Fruit fly (Drosophila melanogaster): ENCODE results near the gene Fim.

The Fim gene

DNA sequence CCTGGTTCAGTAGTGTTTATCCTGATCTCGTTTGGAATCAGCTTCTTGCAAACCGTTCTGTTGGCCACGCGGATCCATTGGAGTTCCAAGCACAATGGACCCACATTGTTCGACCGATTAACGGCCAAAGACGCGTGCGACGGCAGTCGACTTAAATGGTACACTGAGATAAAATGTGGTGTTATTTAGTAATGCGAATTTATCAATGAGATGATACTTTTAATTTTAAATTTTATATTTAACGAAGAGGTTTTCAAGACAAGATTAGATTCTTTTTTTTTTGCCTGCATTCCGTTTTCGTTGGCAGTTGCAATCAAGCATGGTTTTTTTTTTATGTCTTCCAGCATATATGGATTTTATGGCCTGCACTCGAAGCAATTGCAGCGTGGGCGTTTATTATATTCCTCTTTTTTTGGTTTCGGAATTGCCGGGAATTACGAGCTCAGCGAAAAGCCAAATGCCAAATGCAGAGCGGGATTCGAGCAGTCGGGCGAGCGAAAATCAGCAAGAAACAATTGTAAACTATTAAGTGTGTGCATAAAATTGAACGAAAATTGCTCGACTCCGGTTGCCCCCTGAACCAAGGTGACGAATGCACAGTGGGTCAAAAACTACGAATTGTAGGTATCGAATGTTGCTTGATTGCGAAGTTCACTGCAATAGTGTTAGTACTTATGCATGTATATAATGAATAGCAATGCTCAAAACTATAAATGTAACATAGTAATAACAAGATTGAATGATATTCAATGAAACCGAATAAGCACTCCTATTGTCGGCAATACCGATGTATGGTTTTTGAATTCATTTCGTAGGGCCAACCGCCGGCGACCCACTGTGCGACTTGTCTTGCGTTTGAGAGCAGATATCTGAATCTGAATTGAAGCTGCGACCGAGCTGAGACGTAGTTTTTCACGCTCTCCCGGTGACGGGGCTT, 2.6 kb downstream of the Fim start (continued):
- TF ChIP-seq CG1024 (GFP tag; IDR thresholded peaks at IDR 0.05): no peak
- TF ChIP-seq CrebB (tag; optimal IDR thresholded peaks at IDR 0.05): peak; percentile 69
- peak; percentile 79 for TF ChIP-seq CG9932 (GFP tag; IDR thresholded peaks at IDR 0.05)
- TF ChIP-seq Fer1 (GFP tag; optimal IDR thresholded peaks at IDR 0.05): peak; percentile 81
- TF ChIP-seq Myb (GFP tag; optimal IDR thresholded peaks at IDR 0.05): peak; percentile 43
- TF ChIP-seq ro (GFP tag; IDR thresholded peaks at IDR 0.05): no peak
- no peak for TF ChIP-seq CG16813 (GFP tag; IDR thresholded peaks at IDR 0.05; ENCODE audit: partially characterized antibody)
- no peak for TF ChIP-seq CG18764 (GFP tag; optimal IDR thresholded peaks at IDR 0.05)
- TF ChIP-seq pb (GFP tag; optimal IDR thresholded peaks at IDR 0.05): no peak
- peak; percentile 23 for TF ChIP-seq CG4820 (GFP tag; optimal IDR thresholded peaks at IDR 0.05)
- TF ChIP-seq fd96Cb (tag; optimal IDR thresholded peaks at IDR 0.05): peak; percentile 59
- peak; percentile 76; the same call in 2 of the 3 replicates for TF ChIP-seq Mrtf (GFP tag; IDR thresholded peaks at IDR 0.05)
- TF ChIP-seq Hey (tag; optimal IDR thresholded peaks at IDR 0.05): no peak
- TF ChIP-seq Elba2 (GFP tag; optimal IDR thresholded peaks at IDR 0.05): no peak
- peak; percentile 76 for TF ChIP-seq CG18599 (GFP tag; optimal IDR thresholded peaks at IDR 0.05)
- peak; percentile 63 for TF ChIP-seq sug (tag; optimal IDR thresholded peaks at IDR 0.05)
- TF ChIP-seq Pdp1 (GFP tag; optimal IDR thresholded peaks at IDR 0.05): peak; percentile 33 to 58
- TF ChIP-seq danr (GFP tag; IDR thresholded peaks at IDR 0.05): peak; percentile 60
- TF ChIP-seq CG7745 (tag; optimal IDR thresholded peaks at IDR 0.05): no peak
- TF ChIP-seq lbe (GFP tag; optimal IDR thresholded peaks at IDR 0.05): peak; percentile 8
- peak; percentile 75 for TF ChIP-seq Fer3 (tag; optimal IDR thresholded peaks at IDR 0.05)
- peak; percentile 7 for TF ChIP-seq CG6654 (GFP tag; optimal IDR thresholded peaks at IDR 0.05)
- no peak for TF ChIP-seq emc (GFP tag; optimal IDR thresholded peaks at IDR 0.05)
- peak; percentile 40 for TF ChIP-seq pho (GFP tag; optimal IDR thresholded peaks at IDR 0.05)
- peak; percentile 37 for TF ChIP-seq ems (GFP tag; optimal IDR thresholded peaks at IDR 0.05)
- TF ChIP-seq Med (GFP tag): peak; percentile 93
- peak; percentile 73 for TF ChIP-seq lilli (GFP tag; optimal IDR thresholded peaks at IDR 0.05)
- TF ChIP-seq CG13287 (GFP tag; IDR thresholded peaks at IDR 0.05; ENCODE audit: partially characterized antibody): peak; percentile 39
- TF ChIP-seq BEAF-32 (GFP tag; optimal IDR thresholded peaks at IDR 0.05): no peak
- peak; percentile 29 for TF ChIP-seq CG12942 (GFP tag; optimal IDR thresholded peaks at IDR 0.05)
- no peak for TF ChIP-seq inv (GFP tag; IDR thresholded peaks at IDR 0.05; ENCODE audit: partially characterized antibody)
- TF ChIP-seq slp2 (GFP tag; optimal IDR thresholded peaks at IDR 0.05): peak; percentile 25
- peak; percentile 36 for TF ChIP-seq tin (GFP tag; optimal IDR thresholded peaks at IDR 0.05)
- peak; percentile 31; the same call in 2 of the 3 replicates for TF ChIP-seq croc (GFP tag; conservative IDR thresholded peaks at IDR 0.05)
- TF ChIP-seq HLH3B (GFP tag; IDR thresholded peaks at IDR 0.05): peak; percentile 57
- TF ChIP-seq crc (GFP tag; optimal IDR thresholded peaks at IDR 0.05): peak; percentile 63
- peak; percentile 56; the same call in 1 of the 2 replicates for TF ChIP-seq H2.0 (GFP tag; IDR thresholded peaks at IDR 0.05)
- peak; percentile 60 for TF ChIP-seq Sox102F (GFP tag; optimal IDR thresholded peaks at IDR 0.05)
- peak; percentile 79 for TF ChIP-seq CG3281 (GFP tag; optimal IDR thresholded peaks at IDR 0.05)
- TF ChIP-seq CG17328 (GFP tag; IDR thresholded peaks at IDR 0.05): peak; percentile 57
- peak; percentile 54 for TF ChIP-seq CG6689 (GFP tag; IDR thresholded peaks at IDR 0.05)
- 0 out of 3 replicates have a peak, but pooled peaks have one; percentile 39 for TF ChIP-seq vnd (GFP tag; IDR thresholded peaks at IDR 0.05; ENCODE audit: partially characterized antibody)
- TF ChIP-seq sd (tag; optimal IDR thresholded peaks at IDR 0.05): peak; percentile 26
- TF ChIP-seq CTCF (GFP tag; optimal IDR thresholded peaks at IDR 0.05): peak; percentile 24
- peak; percentile 14 for TF ChIP-seq CG12236 (GFP tag; optimal IDR thresholded peaks at IDR 0.05)
- TF ChIP-seq CG3065 (GFP tag; optimal IDR thresholded peaks at IDR 0.05): no peak
- TF ChIP-seq schlank (tag; optimal IDR thresholded peaks at IDR 0.05): peak; percentile 14
- TF ChIP-seq dati (GFP tag; IDR thresholded peaks at IDR 0.05): no peak
- peak; percentile 58 for TF ChIP-seq al (GFP tag; IDR thresholded peaks at IDR 0.05)

All from whole organism, embryonic.